Worm (Caenorhabditis elegans) whole organism, L4 larva: ENCODE measurements around the gene srv-1.

Experiments used
- F49E8.2 ChIP-seq: sonication (generic microtip); optimal IDR thresholded peaks from 2 replicates; lab custom pipeline; 2016; ENCODE audit warnings: missing compliant biosample characterization, mild to moderate bottlenecking, missing genetic modification characterization, borderline replicate concordance
- ama-1 ChIP-seq: fragments of 150-350 bp; optimal IDR thresholded peaks from 2 replicates; lab custom pipeline; 2014; ENCODE audit warnings: inconsistent platforms, mixed read lengths
- arid-1 ChIP-seq: fragments of 200-800 bp; sonication (Bioruptor generic); conservative IDR thresholded peaks from 2 replicates; pipeline ENCODE4 v1.3.6; 2022; ENCODE audit warnings: missing genetic modification reagents, missing genetic modification characterization, missing compliant biosample characterization
- ces-1 ChIP-seq: fragments of 150-350 bp; sonication (generic microtip); optimal IDR thresholded peaks from 4 replicates; lab custom pipeline; 2014; ENCODE audit warnings: missing biosample characterization, missing genetic modification reagents, missing genetic modification characterization
- daf-12 ChIP-seq: fragments of 150-350 bp; optimal IDR thresholded peaks from 2 replicates; lab custom pipeline; 2014; ENCODE audit warnings: missing biosample characterization, missing genetic modification reagents, missing genetic modification characterization
- fos-1 ChIP-seq: fragments of 150-350 bp; optimal IDR thresholded peaks from 2 replicates; lab custom pipeline; 2014; ENCODE audit warnings: missing biosample characterization, missing genetic modification characterization
- hlh-30 ChIP-seq: sonication (generic microtip); optimal IDR thresholded peaks from 2 replicates; lab custom pipeline; 2017; ENCODE audit warnings: antibody characterized with exemption, mild to moderate bottlenecking, missing genetic modification characterization, missing compliant biosample characterization; ENCODE audit not compliant: insufficient read depth
- lin-13 ChIP-seq: fragments of 150-350 bp; optimal IDR thresholded peaks from 2 replicates; lab custom pipeline; 2014; ENCODE audit warnings: missing biosample characterization, missing genetic modification reagents, missing genetic modification characterization
- lin-29 ChIP-seq: fragments of 200-800 bp; sonication (Bioruptor generic); IDR thresholded peaks from 2 replicates; pipeline ENCODE4 v1.3.6; 2022; ENCODE audit warnings: missing genetic modification reagents, missing genetic modification characterization, missing compliant biosample characterization
- nhr-10 ChIP-seq: fragments of 150-350 bp; optimal IDR thresholded peaks from 2 replicates; lab custom pipeline; 2014; ENCODE audit warnings: missing biosample characterization, missing genetic modification characterization
- nhr-237 ChIP-seq: sonication (generic microtip); optimal IDR thresholded peaks from 2 replicates; lab custom pipeline; 2017; ENCODE audit warnings: missing biosample characterization, missing genetic modification characterization
- nhr-76 ChIP-seq: fragments of 150-350 bp; optimal IDR thresholded peaks from 2 replicates; lab custom pipeline; 2014; ENCODE audit warnings: missing biosample characterization, missing genetic modification characterization
- pqm-1 ChIP-seq: sonication (generic microtip); optimal IDR thresholded peaks from 2 replicates; lab custom pipeline; 2017; ENCODE audit warnings: missing biosample characterization, missing genetic modification characterization

DNA sequence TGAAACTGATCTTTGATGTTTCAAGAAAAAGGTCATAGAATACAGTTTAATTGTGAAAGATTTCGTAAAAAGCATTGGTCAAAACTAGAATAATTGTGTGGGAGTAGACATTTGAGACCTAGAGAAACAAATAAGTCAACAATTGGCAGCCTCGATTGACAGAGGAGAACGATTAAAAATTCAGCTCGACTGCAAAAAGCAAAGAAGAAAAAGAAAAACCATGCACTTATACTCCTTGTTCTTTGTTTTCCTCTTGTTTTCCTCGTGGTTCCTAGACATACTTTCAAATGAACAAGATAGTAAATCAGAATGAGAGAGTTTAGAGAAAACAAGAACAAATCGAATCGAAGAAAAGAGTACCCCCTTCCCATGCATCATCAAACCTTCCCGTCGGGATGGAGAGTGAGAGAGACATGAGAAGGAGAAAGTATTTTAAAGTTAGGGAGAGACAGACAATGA lies 7.2 kb downstream of the srv-1 start:
- TF ChIP-seq lin-29 (GFP tag; lab: Robert Waterston, UW) (no peak), daf-12 (no peak), nhr-237 (tag; lab: Kevin White, UChicago) (no peak), nhr-10 (peak; percentile 69), ama-1 (no peak), hlh-30 (tag; lab: Kevin White, UChicago) (peak; percentile 74), ces-1 (no peak), fos-1 (tag; lab: Kevin White, UChicago) (no peak), F49E8.2 (tag; lab: Kevin White, UChicago) (no peak), pqm-1 (tag; lab: Kevin White, UChicago) (peak; percentile 65), lin-13 (GFP tag; lab: Kevin White, UChicago) (no peak), nhr-76 (tag; lab: Kevin White, UChicago) (no peak), arid-1 (GFP tag; lab: Robert Waterston, UW) (no peak)
